Fruit fly (Drosophila melanogaster) whole organism, prepupa: ENCODE results near the gene CG4080.

Experiments
- Blimp-1 ChIP-seq: fragments of 200-800 bp; sonication (Bioruptor generic); optimal IDR thresholded peaks from 3 replicates; lab custom pipeline; 2017; ENCODE audit warnings: missing biosample characterization, missing genetic modification characterization, mild to moderate bottlenecking, moderate library complexity, missing genetic modification reagents
- CG10631 ChIP-seq: fragments of 200-800 bp; sonication (Bioruptor generic); optimal IDR thresholded peaks from 2 replicates; lab custom pipeline; 2016; ENCODE audit warnings: missing biosample characterization, missing genetic modification characterization
- CG15336 ChIP-seq: fragments of 200-800 bp; sonication (Bioruptor generic); IDR thresholded peaks from 2 replicates; pipeline ENCODE4 v1.3.6; 2022; ENCODE audit warnings: missing biosample characterization, missing genetic modification characterization
- CG1621 ChIP-seq: fragments of 200-800 bp; sonication (Bioruptor generic); optimal IDR thresholded peaks from 3 replicates; lab custom pipeline; 2018; ENCODE audit warnings: missing biosample characterization, mild to moderate bottlenecking, missing genetic modification characterization
- CG16779 ChIP-seq: fragments of 200-800 bp; sonication (Bioruptor generic); optimal IDR thresholded peaks from 3 replicates; lab custom pipeline; 2017; ENCODE audit warnings: missing biosample characterization, mild to moderate bottlenecking, missing genetic modification characterization
- CG3032 ChIP-seq: fragments of 200-800 bp; optimal IDR thresholded peaks from 2 replicates; lab custom pipeline; 2019; ENCODE audit warnings: missing biosample characterization, mild to moderate bottlenecking, missing genetic modification characterization, moderate library complexity
- CG34406 ChIP-seq: fragments of 200-800 bp; sonication (Bioruptor generic); optimal IDR thresholded peaks from 3 replicates; lab custom pipeline; 2016; ENCODE audit warnings: missing biosample characterization, missing genetic modification characterization
- CG3919 ChIP-seq: fragments of 200-800 bp; sonication (Bioruptor generic); optimal IDR thresholded peaks from 3 replicates; lab custom pipeline; 2016; ENCODE audit warnings: missing biosample characterization, missing genetic modification characterization
- CG4318 ChIP-seq: fragments of 200-800 bp; sonication (Bioruptor generic); optimal IDR thresholded peaks from 3 replicates; lab custom pipeline; 2017; ENCODE audit warnings: missing biosample characterization, mild to moderate bottlenecking, missing genetic modification characterization
- CG6276 ChIP-seq: fragments of 200-800 bp; sonication (Bioruptor generic); optimal IDR thresholded peaks from 2 replicates; lab custom pipeline; 2017; ENCODE audit warnings: missing biosample characterization, mild to moderate bottlenecking, missing genetic modification characterization
- CG6792 ChIP-seq: fragments of 200-800 bp; sonication (Bioruptor generic); optimal IDR thresholded peaks from 3 replicates; lab custom pipeline; 2016; ENCODE audit warnings: missing biosample characterization, missing genetic modification characterization
- CG6808 ChIP-seq: fragments of 200-800 bp; sonication (Bioruptor generic); optimal IDR thresholded peaks from 3 replicates; lab custom pipeline; 2017; ENCODE audit warnings: missing biosample characterization, missing genetic modification characterization, mild to moderate bottlenecking, moderate library complexity, missing genetic modification reagents
- CG6854 ChIP-seq: fragments of 200-800 bp; sonication (Bioruptor generic); optimal IDR thresholded peaks from 2 replicates; lab custom pipeline; 2017; ENCODE audit warnings: missing biosample characterization, mild to moderate bottlenecking, missing genetic modification characterization
- CG7368 ChIP-seq: fragments of 200-800 bp; sonication (Bioruptor generic); optimal IDR thresholded peaks from 3 replicates; lab custom pipeline; 2016; ENCODE audit warnings: missing biosample characterization, missing genetic modification characterization
- CG8119 ChIP-seq: fragments of 200-800 bp; sonication (Bioruptor generic); IDR thresholded peaks from 3 replicates; pipeline ENCODE4 v1.3.6; 2022; ENCODE audit warnings: missing biosample characterization, missing genetic modification characterization
- CG8319 ChIP-seq: fragments of 200-800 bp; sonication (Bioruptor generic); optimal IDR thresholded peaks from 3 replicates; lab custom pipeline; 2016; ENCODE audit warnings: missing biosample characterization, missing genetic modification characterization
- CG9139 ChIP-seq: fragments of 200-800 bp; sonication (Bioruptor generic); optimal IDR thresholded peaks from 3 replicates; lab custom pipeline; 2017; ENCODE audit warnings: missing biosample characterization, mild to moderate bottlenecking, missing genetic modification characterization
- Eip75B ChIP-seq: fragments of 200-800 bp; sonication (Bioruptor generic); optimal IDR thresholded peaks from 3 replicates; lab custom pipeline; 2016; ENCODE audit warnings: missing biosample characterization, missing genetic modification characterization
- Ets21C ChIP-seq: fragments of 200-800 bp; sonication (Bioruptor generic); optimal IDR thresholded peaks from 3 replicates; lab custom pipeline; 2016; ENCODE audit warnings: missing biosample characterization, missing genetic modification characterization
- Ets96B ChIP-seq: fragments of 200-800 bp; optimal IDR thresholded peaks from 2 replicates; lab custom pipeline; 2019; ENCODE audit warnings: missing biosample characterization, mild to moderate bottlenecking, missing genetic modification characterization, moderate library complexity
- Gug ChIP-seq: fragments of 200-800 bp; sonication (Bioruptor generic); IDR thresholded peaks from 2 replicates; pipeline ENCODE4 v1.3.6; 2022; ENCODE audit warnings: missing biosample characterization, missing genetic modification characterization
- Hr4 ChIP-seq: fragments of 200-800 bp; sonication (Bioruptor generic); optimal IDR thresholded peaks from 3 replicates; lab custom pipeline; 2016; ENCODE audit warnings: missing biosample characterization, missing genetic modification characterization
- Met ChIP-seq: fragments of 200-800 bp; sonication (Bioruptor generic); optimal IDR thresholded peaks from 3 replicates; lab custom pipeline; 2016; ENCODE audit warnings: missing biosample characterization, missing genetic modification characterization
- OdsH ChIP-seq: fragments of 200-800 bp; sonication (Bioruptor generic); optimal IDR thresholded peaks from 3 replicates; lab custom pipeline; 2016; ENCODE audit warnings: missing biosample characterization, missing genetic modification characterization
- Smox ChIP-seq: fragments of 200-800 bp; sonication (Bioruptor generic); optimal IDR thresholded peaks from 3 replicates; lab custom pipeline; 2016; ENCODE audit warnings: missing biosample characterization, missing genetic modification characterization
- Sox102F ChIP-seq: fragments of 200-800 bp; sonication (Bioruptor generic); optimal IDR thresholded peaks from 2 replicates; lab custom pipeline; 2016; ENCODE audit warnings: missing biosample characterization, mild to moderate bottlenecking, missing genetic modification characterization
- Sox14 ChIP-seq: fragments of 200-800 bp; sonication (Bioruptor generic); optimal IDR thresholded peaks from 3 replicates; lab custom pipeline; 2016; ENCODE audit warnings: missing biosample characterization, missing genetic modification characterization
- Sox15 ChIP-seq: fragments of 200-800 bp; sonication (Bioruptor generic); optimal IDR thresholded peaks from 3 replicates; lab custom pipeline; 2016; ENCODE audit warnings: missing biosample characterization, missing genetic modification characterization
- achi ChIP-seq: fragments of 200-800 bp; sonication (Bioruptor generic); optimal IDR thresholded peaks from 3 replicates; lab custom pipeline; 2016; ENCODE audit warnings: missing biosample characterization, missing genetic modification characterization
- acj6 ChIP-seq: fragments of 200-800 bp; sonication (Bioruptor generic); optimal IDR thresholded peaks from 3 replicates; lab custom pipeline; 2016; ENCODE audit warnings: missing biosample characterization, missing genetic modification characterization
- cyc ChIP-seq: fragments of 200-800 bp; sonication (Bioruptor generic); optimal IDR thresholded peaks from 3 replicates; lab custom pipeline; 2016; ENCODE audit warnings: missing biosample characterization, missing genetic modification characterization
- dac ChIP-seq: fragments of 200-800 bp; sonication (Bioruptor generic); optimal IDR thresholded peaks from 2 replicates; lab custom pipeline; 2017; ENCODE audit warnings: missing biosample characterization, mild to moderate bottlenecking, missing genetic modification characterization
- esn ChIP-seq: fragments of 200-800 bp; sonication (Bioruptor generic); optimal IDR thresholded peaks from 2 replicates; lab custom pipeline; 2016; ENCODE audit warnings: missing biosample characterization, mild to moderate bottlenecking, missing genetic modification characterization, moderate library complexity
- fd59A ChIP-seq: fragments of 200-800 bp; sonication (Bioruptor generic); optimal IDR thresholded peaks from 2 replicates; lab custom pipeline; 2017; ENCODE audit warnings: missing biosample characterization, mild to moderate bottlenecking, missing genetic modification characterization, missing genetic modification reagents
- fd85E ChIP-seq: fragments of 200-800 bp; sonication (Bioruptor generic); optimal IDR thresholded peaks from 3 replicates; lab custom pipeline; 2016; ENCODE audit warnings: missing biosample characterization, missing genetic modification characterization
- fkh ChIP-seq: fragments of 200-800 bp; sonication (Bioruptor generic); optimal IDR thresholded peaks from 3 replicates; lab custom pipeline; 2017; ENCODE audit warnings: missing biosample characterization, mild to moderate bottlenecking, missing genetic modification characterization, moderate library complexity
- lz ChIP-seq: fragments of 200-800 bp; sonication (Bioruptor generic); optimal IDR thresholded peaks from 3 replicates; lab custom pipeline; 2016; ENCODE audit warnings: missing biosample characterization, missing genetic modification characterization
- ss ChIP-seq, 2 experiments: fragments of 200-800 bp; sonication (Bioruptor generic); optimal IDR thresholded peaks; 2 replicates in 1 of 2; 3 replicates in 1 of 2; lab custom pipeline; 2017 to 2018; ENCODE audit warnings: mild to moderate bottlenecking in 2 of 2, missing biosample characterization in 2 of 2, missing genetic modification characterization in 2 of 2, moderate library complexity in 1 of 2
- svp ChIP-seq: fragments of 200-800 bp; sonication (Bioruptor generic); peaks from one replicate; lab custom pipeline; 2016; ENCODE audit warnings: missing biosample characterization, missing genetic modification characterization
- topi ChIP-seq: fragments of 200-800 bp; sonication (Bioruptor generic); optimal IDR thresholded peaks from 3 replicates; lab custom pipeline; 2016; ENCODE audit warnings: missing biosample characterization, missing genetic modification characterization

Gene CG4080

dm6 chr3L:9377198-9378035 lies 21.6 kb downstream of the CG4080 start, which contains the start of gene Hsp26 (continued):
- TF ChIP-seq Met (GFP tag; lab: Kevin White, UChicago) (peak; percentile 94), dac (peak; percentile 55), ss (GFP tag; optimal IDR thresholded peaks at IDR 0.05; lab: Kevin White, UChicago) (peak; percentile 60 to 83), CG15336 (GFP tag; lab: Robert Waterston, UW) (peak; percentile 98), Smox (GFP tag; lab: Kevin White, UChicago) (peak; percentile 94), CG7368 (GFP tag; lab: Kevin White, UChicago) (peak; percentile 84), CG9139 (GFP tag; lab: Kevin White, UChicago) (peak; percentile 57), Ets96B (tag; lab: Kevin White, UChicago) (peak; percentile 91), fd59A (GFP tag; lab: Kevin White, UChicago) (peak; percentile 71), Sox15 (GFP tag; lab: Kevin White, UChicago) (peak; percentile 79), CG3919 (GFP tag; lab: Kevin White, UChicago) (peak; percentile 94), CG6854 (peak; percentile 80), CG4318 (GFP tag; lab: Kevin White, UChicago) (peak; percentile 79), CG8319 (peak; percentile 78), fkh (peak; percentile 31), Gug (peak; percentile 85), svp (GFP tag; lab: Kevin White, UChicago) (peak; percentile 97), Ets21C (GFP tag; lab: Kevin White, UChicago) (peak; percentile 87), Blimp-1 (GFP tag; lab: Kevin White, UChicago) (peak; percentile 51), CG6792 (GFP tag; lab: Kevin White, UChicago) (peak; percentile 96), OdsH (peak; percentile 96), Sox102F (peak; percentile 94), Sox14 (peak; percentile 95), CG8119 (GFP tag; lab: Robert Waterston, UW) (peak; percentile 94), esn (GFP tag; lab: Kevin White, UChicago) (peak; percentile 97), CG10631 (peak; percentile 95), CG1621 (tag; lab: Kevin White, UChicago) (peak; percentile 72), acj6 (GFP tag; lab: Kevin White, UChicago) (peak; percentile 95), CG6808 (GFP tag; lab: Kevin White, UChicago) (peak; percentile 89), Eip75B (GFP tag; lab: Kevin White, UChicago) (peak; percentile 97), achi (peak; percentile 93), Hr4 (GFP tag; lab: Kevin White, UChicago) (peak; percentile 96), CG16779 (tag; lab: Kevin White, UChicago) (peak; percentile 87)

- TF ChIP-seq Sox15 (GFP tag; lab: Kevin White, UChicago): no peak
- TF ChIP-seq Gug: no peak
- TF ChIP-seq fd85E: no peak
- TF ChIP-seq Sox14: no peak
- TF ChIP-seq esn (GFP tag; lab: Kevin White, UChicago): no peak
- no peak for TF ChIP-seq CG9139 (GFP tag; lab: Kevin White, UChicago)
- no peak for TF ChIP-seq lz
- TF ChIP-seq svp (GFP tag; lab: Kevin White, UChicago): no peak
- no peak for TF ChIP-seq CG6792 (GFP tag; lab: Kevin White, UChicago)
- no peak for TF ChIP-seq CG6808 (GFP tag; lab: Kevin White, UChicago)
- TF ChIP-seq CG34406 (GFP tag; lab: Kevin White, UChicago): no peak
- no peak for TF ChIP-seq cyc (GFP tag; lab: Kevin White, UChicago)
- no peak for TF ChIP-seq CG15336 (GFP tag; lab: Robert Waterston, UW)
- TF ChIP-seq CG1621 (tag; lab: Kevin White, UChicago): no peak
- TF ChIP-seq topi (GFP tag; lab: Kevin White, UChicago): no peak
- TF ChIP-seq CG3032 (tag; lab: Kevin White, UChicago): no peak
- no peak for TF ChIP-seq CG6276 (GFP tag; lab: Kevin White, UChicago)
- TF ChIP-seq, all 60 proteins: peak for 0
These were observed 22.5 kb downstream of the CG4080 start for dm6 chr3L:9376573-9376972.
